Worm (Caenorhabditis elegans) whole organism, dauer: ENCODE data around the gene btb-17.

Source experiments
- unc-62 ChIP-seq: sonication (generic microtip); optimal IDR thresholded peaks from 2 replicates; lab custom pipeline; 2017; ENCODE audit warnings: missing biosample characterization, missing genetic modification reagents, missing genetic modification characterization

Gene btb-17

ce11 chrII:3338556-3338955, 43.4 kb downstream of the btb-17 start, which contains the start of gene F14D2.7:
F14D2.7 (minus strand) TSS chrII:3338656.
- no peak for TF ChIP-seq unc-62 (GFP tag; lab: Kevin White, UChicago)

ce11 chrII:3340251-3340650, 45.0 kb downstream of the btb-17 start, which contains the start of gene F14D2.5:
F14D2.5 (plus strand) TSS chrII:3340551.
- no peak for TF ChIP-seq unc-62 (GFP tag; lab: Kevin White, UChicago)

ce11 chrII:3340818-3341217, 45.6 kb downstream of the btb-17 start:
- TF ChIP-seq unc-62 (GFP tag; lab: Kevin White, UChicago): no peak

- no peak for TF ChIP-seq unc-62 (GFP tag; lab: Kevin White, UChicago)
Observed at ce11 chrII:3341989-3342388, 46.8 kb downstream of the btb-17 start, which contains the start of gene F14D2.11. F14D2.11 (minus strand) TSS chrII:3342089.

- TF ChIP-seq unc-62 (GFP tag; lab: Kevin White, UChicago): no peak
Observed at ce11 chrII:3343714-3344113, 48.5 kb downstream of the btb-17 start, which contains the start of gene F14D2.15. F14D2.15 (minus strand) TSS chrII:3343814.

DNA sequence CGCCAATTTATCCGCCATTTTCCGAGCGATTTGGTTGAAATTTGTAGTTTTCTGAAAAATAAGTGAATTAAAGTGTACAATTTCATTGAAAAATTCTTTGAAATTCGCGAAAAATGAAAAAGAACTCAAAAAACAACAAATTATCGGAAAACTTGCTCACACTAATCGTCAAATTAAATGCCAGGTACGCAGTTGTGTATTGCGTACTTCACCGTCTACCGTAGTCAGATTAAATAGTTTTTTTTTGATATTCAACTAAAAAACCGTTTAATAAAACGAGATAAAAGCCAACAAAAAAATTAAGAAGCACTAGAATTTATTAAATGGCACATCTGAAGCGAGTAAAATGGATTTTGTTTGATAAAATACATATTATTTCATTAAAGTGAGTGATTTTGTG, 49.7 kb downstream of the btb-17 start, which contains the start of gene bath-28:
bath-28 (minus strand) TSS at position 51 of the 400 bp plus-strand sequence.
- no peak for TF ChIP-seq unc-62 (GFP tag; lab: Kevin White, UChicago)
